Fruit fly (Drosophila melanogaster) whole organism, embryonic: ENCODE measurements around the gene Ide.

Experiments
- Aef1 ChIP-seq: fragments of 200-800 bp; sonication (Bioruptor generic); IDR thresholded peaks from 3 replicates; pipeline ENCODE4 v1.3.6; 2022; ENCODE audit warnings: missing biosample characterization, missing genetic modification characterization
- Atf3 ChIP-seq: fragments of 200-800 bp; sonication (Bioruptor generic); optimal IDR thresholded peaks from 3 replicates; lab custom pipeline; 2016; ENCODE audit warnings: missing biosample characterization, missing genetic modification characterization
- Bteb2 ChIP-seq: fragments of 200-800 bp; sonication (Bioruptor generic); optimal IDR thresholded peaks from 2 replicates; lab custom pipeline; 2016; ENCODE audit warnings: missing biosample characterization, missing genetic modification characterization
- CG10209 ChIP-seq: fragments of 200-800 bp; sonication (Bioruptor generic); optimal IDR thresholded peaks from 3 replicates; lab custom pipeline; 2017; ENCODE audit warnings: missing biosample characterization, mild to moderate bottlenecking, missing genetic modification characterization, missing genetic modification reagents
- CG10267 ChIP-seq: fragments of 200-800 bp; sonication (Bioruptor generic); optimal IDR thresholded peaks from 2 replicates; lab custom pipeline; 2018; ENCODE audit warnings: missing biosample characterization, mild to moderate bottlenecking, missing genetic modification characterization, moderate library complexity
- CG12659 ChIP-seq: fragments of 200-800 bp; sonication (Bioruptor generic); optimal IDR thresholded peaks from 3 replicates; lab custom pipeline; 2017; ENCODE audit warnings: mild to moderate bottlenecking, missing biosample characterization, missing genetic modification reagents, missing genetic modification characterization
- CG13624 ChIP-seq: fragments of 200-800 bp; sonication (Bioruptor generic); optimal IDR thresholded peaks from 2 replicates; lab custom pipeline; 2016; ENCODE audit warnings: missing biosample characterization, missing genetic modification characterization
- CG13775 ChIP-seq: fragments of 200-800 bp; sonication (Bioruptor generic); optimal IDR thresholded peaks from 3 replicates; lab custom pipeline; 2017; ENCODE audit warnings: missing biosample characterization, mild to moderate bottlenecking, missing genetic modification characterization
- CG14710 ChIP-seq: fragments of 200-800 bp; sonication (Bioruptor generic); optimal IDR thresholded peaks from 3 replicates; lab custom pipeline; 2019; ENCODE audit warnings: missing biosample characterization, mild to moderate bottlenecking, missing genetic modification characterization, moderate library complexity
- CG15011 ChIP-seq: fragments of 200-800 bp; sonication (Bioruptor generic); optimal IDR thresholded peaks from 3 replicates; lab custom pipeline; 2018; ENCODE audit warnings: missing biosample characterization, mild to moderate bottlenecking, missing genetic modification characterization
- CG15696 ChIP-seq: fragments of 200-800 bp; sonication (Bioruptor generic); optimal IDR thresholded peaks from 2 replicates; lab custom pipeline; 2019; ENCODE audit warnings: missing biosample characterization, mild to moderate bottlenecking, missing genetic modification characterization, moderate library complexity
- CG2199 ChIP-seq: fragments of 200-800 bp; sonication (Bioruptor generic); IDR thresholded peaks from 3 replicates; pipeline ENCODE4 v1.3.6; 2022; ENCODE audit warnings: missing biosample characterization, missing genetic modification characterization
- CG33213 ChIP-seq: fragments of 200-800 bp; sonication (Bioruptor generic); optimal IDR thresholded peaks from 3 replicates; lab custom pipeline; 2016; ENCODE audit warnings: missing biosample characterization, missing genetic modification characterization
- CG3847 ChIP-seq: fragments of 200-800 bp; sonication (Bioruptor generic); IDR thresholded peaks from 2 replicates; pipeline ENCODE4 v1.3.6; 2022; ENCODE audit warnings: missing biosample characterization, missing genetic modification characterization
- CG4820 ChIP-seq: fragments of 200-800 bp; sonication (Bioruptor generic); optimal IDR thresholded peaks from 3 replicates; lab custom pipeline; 2016; ENCODE audit warnings: missing biosample characterization, missing genetic modification characterization
- CG6689 ChIP-seq: fragments of 200-800 bp; sonication (Bioruptor generic); IDR thresholded peaks from 2 replicates; pipeline ENCODE4 v1.3.6; 2022; ENCODE audit warnings: missing biosample characterization, missing genetic modification characterization
- CG7786 ChIP-seq: fragments of 200-800 bp; sonication (Bioruptor generic); optimal IDR thresholded peaks from 2 replicates; lab custom pipeline; 2016; ENCODE audit warnings: missing biosample characterization, missing genetic modification characterization
- CG7839 ChIP-seq: fragments of 200-800 bp; sonication (Bioruptor generic); optimal IDR thresholded peaks from 3 replicates; lab custom pipeline; 2018; ENCODE audit warnings: missing biosample characterization, mild to moderate bottlenecking, missing genetic modification characterization, moderate library complexity
- CG8089 ChIP-seq: fragments of 200-800 bp; sonication (Bioruptor generic); optimal IDR thresholded peaks from 3 replicates; lab custom pipeline; 2016; ENCODE audit warnings: missing biosample characterization, missing genetic modification characterization
- CkIIα-i1 ChIP-seq: fragments of 200-800 bp; sonication (Bioruptor generic); IDR thresholded peaks from 2 replicates; pipeline ENCODE4 v1.3.6; 2022; ENCODE audit warnings: missing biosample characterization, missing genetic modification characterization
- CoRest ChIP-seq: fragments of 200-800 bp; sonication (Bioruptor generic); optimal IDR thresholded peaks from 3 replicates; lab custom pipeline; 2018; ENCODE audit warnings: missing biosample characterization, mild to moderate bottlenecking, missing genetic modification characterization, moderate library complexity
- D19B ChIP-seq: fragments of 200-800 bp; sonication (Bioruptor generic); optimal IDR thresholded peaks from 2 replicates; lab custom pipeline; 2017; ENCODE audit warnings: missing biosample characterization, mild to moderate bottlenecking, missing genetic modification characterization
- Doc2 ChIP-seq: fragments of 200-800 bp; sonication (Bioruptor generic); IDR thresholded peaks from 2 replicates; pipeline ENCODE4 v1.3.6; 2022; ENCODE audit warnings: missing biosample characterization, missing genetic modification characterization
- HLHmδ ChIP-seq: fragments of 200-800 bp; sonication (Bioruptor generic); optimal IDR thresholded peaks from 2 replicates; lab custom pipeline; 2018; ENCODE audit warnings: missing biosample characterization, mild to moderate bottlenecking, missing genetic modification characterization, moderate library complexity
- MTF-1 ChIP-seq: fragments of 200-800 bp; sonication (Bioruptor generic); optimal IDR thresholded peaks from 2 replicates; lab custom pipeline; 2018; ENCODE audit warnings: missing biosample characterization, mild to moderate bottlenecking, missing genetic modification characterization, borderline replicate concordance
- Max ChIP-seq: fragments of 200-800 bp; sonication (Bioruptor generic); optimal IDR thresholded peaks from 2 replicates; lab custom pipeline; 2016; ENCODE audit warnings: missing biosample characterization, mild to moderate bottlenecking, missing genetic modification characterization
- Meics ChIP-seq: fragments of 200-800 bp; sonication (Bioruptor generic); optimal IDR thresholded peaks from 2 replicates; lab custom pipeline; 2017; ENCODE audit warnings: missing biosample characterization, mild to moderate bottlenecking, missing genetic modification characterization
- NC2α ChIP-seq: fragments of 200-800 bp; sonication (Bioruptor generic); optimal IDR thresholded peaks from 2 replicates; lab custom pipeline; 2016; ENCODE audit warnings: missing biosample characterization, missing genetic modification characterization
- NK7.1 ChIP-seq: fragments of 200-800 bp; sonication (Bioruptor generic); optimal IDR thresholded peaks from 3 replicates; lab custom pipeline; 2016; ENCODE audit warnings: missing biosample characterization, missing genetic modification characterization
- Scr ChIP-seq: fragments of 200-800 bp; sonication (Bioruptor generic); IDR thresholded peaks from 2 replicates; pipeline ENCODE4 v1.3.6; 2022; ENCODE audit warnings: missing biosample characterization, missing genetic modification characterization; ENCODE audit not compliant: partially characterized antibody
- Spps ChIP-seq: fragments of 200-800 bp; sonication (Bioruptor generic); optimal IDR thresholded peaks from 2 replicates; lab custom pipeline; 2018; ENCODE audit warnings: missing biosample characterization, mild to moderate bottlenecking, missing genetic modification characterization
- Ssrp ChIP-seq: fragments of 200-800 bp; sonication (Bioruptor generic); optimal IDR thresholded peaks from 2 replicates; lab custom pipeline; 2018; ENCODE audit warnings: missing biosample characterization, mild to moderate bottlenecking, missing genetic modification characterization, moderate library complexity
- Vsx1 ChIP-seq: fragments of 200-800 bp; sonication (Bioruptor generic); optimal IDR thresholded peaks from 2 replicates; lab custom pipeline; 2017; ENCODE audit warnings: missing biosample characterization, mild to moderate bottlenecking, missing genetic modification characterization, missing genetic modification reagents
- bowl ChIP-seq: fragments of 200-800 bp; sonication (Bioruptor generic); IDR thresholded peaks from 2 replicates; pipeline ENCODE4 v1.3.6; 2022; ENCODE audit warnings: missing biosample characterization, missing genetic modification characterization
- croc ChIP-seq: fragments of 200-800 bp; sonication (Bioruptor generic); conservative IDR thresholded peaks from 3 replicates; pipeline ENCODE4 v1.3.6; 2022; ENCODE audit warnings: missing biosample characterization, missing genetic modification characterization
- dmrt11E ChIP-seq: fragments of 200-800 bp; sonication (Bioruptor generic); optimal IDR thresholded peaks from 3 replicates; lab custom pipeline; 2018; ENCODE audit warnings: missing biosample characterization, mild to moderate bottlenecking, missing genetic modification characterization, moderate library complexity
- fru ChIP-seq: fragments of >200 bp; optimal IDR thresholded peaks from 2 replicates; lab custom pipeline; 2017
- gcm ChIP-seq: fragments of 200-800 bp; sonication (Bioruptor generic); optimal IDR thresholded peaks from 2 replicates; lab custom pipeline; 2019; ENCODE audit warnings: missing biosample characterization, mild to moderate bottlenecking, missing genetic modification characterization, moderate library complexity
- lov ChIP-seq, 2 experiments: fragments of 200-800 bp in 1 of 2; fragments of >200 bp in 1 of 2; sonication (Bioruptor generic) in 1 of 2; IDR thresholded peaks in 1 of 2; optimal IDR thresholded peaks in 1 of 2; 2 replicates in 1 of 2; 3 replicates in 1 of 2; pipeline versions ENCODE4 v1.3.6 to Lab custom; 2017 to 2022; ENCODE audit warnings: missing biosample characterization in 1 of 2, missing genetic modification characterization in 1 of 2
- luna ChIP-seq: fragments of 200-800 bp; sonication (Bioruptor generic); optimal IDR thresholded peaks from 2 replicates; lab custom pipeline; 2016; ENCODE audit warnings: missing biosample characterization, missing genetic modification characterization
- ranshi ChIP-seq: fragments of 200-800 bp; sonication (Bioruptor generic); IDR thresholded peaks from 2 replicates; pipeline ENCODE4 v1.3.6; 2022; ENCODE audit warnings: missing biosample characterization, missing genetic modification characterization
- sens ChIP-seq: fragments of 200-800 bp; sonication (Bioruptor generic); peaks from one replicate; lab custom pipeline; 2016; ENCODE audit warnings: missing biosample characterization, missing genetic modification characterization
- sim ChIP-seq: fragments of 200-800 bp; sonication (Bioruptor generic); IDR thresholded peaks from 2 replicates; pipeline ENCODE4 v1.3.6; 2022; ENCODE audit warnings: missing biosample characterization, missing genetic modification characterization
- so ChIP-seq: fragments of 200-800 bp; sonication (Bioruptor generic); IDR thresholded peaks from 3 replicates; pipeline ENCODE4 v1.3.6; 2022; ENCODE audit warnings: missing biosample characterization, missing genetic modification characterization
- sr ChIP-seq: fragments of 200-800 bp; sonication (Bioruptor generic); IDR thresholded peaks from 3 replicates; pipeline ENCODE4 v1.3.6; 2022; ENCODE audit warnings: missing biosample characterization, missing genetic modification characterization
- tgo ChIP-seq: fragments of 200-800 bp; sonication (Bioruptor generic); IDR thresholded peaks from 3 replicates; pipeline ENCODE4 v1.3.6; 2022; ENCODE audit warnings: missing biosample characterization, missing genetic modification characterization
- tio ChIP-seq: fragments of 200-800 bp; sonication (Bioruptor generic); optimal IDR thresholded peaks from 2 replicates; lab custom pipeline; 2017; ENCODE audit warnings: missing biosample characterization, missing genetic modification characterization, inconsistent platforms
- tx ChIP-seq: fragments of 200-800 bp; sonication (Bioruptor generic); optimal IDR thresholded peaks from 2 replicates; lab custom pipeline; 2016; ENCODE audit warnings: missing biosample characterization, missing genetic modification characterization
- zen ChIP-seq: fragments of 200-800 bp; sonication (Bioruptor generic); optimal IDR thresholded peaks from 3 replicates; lab custom pipeline; 2018; ENCODE audit warnings: missing biosample characterization, mild to moderate bottlenecking, missing genetic modification characterization, moderate library complexity
- zfh1 ChIP-seq: fragments of 200-800 bp; sonication (Bioruptor generic); IDR thresholded peaks from 3 replicates; pipeline ENCODE4 v1.3.6; 2022; ENCODE audit warnings: missing biosample characterization, missing genetic modification characterization

Gene Ide

DNA sequence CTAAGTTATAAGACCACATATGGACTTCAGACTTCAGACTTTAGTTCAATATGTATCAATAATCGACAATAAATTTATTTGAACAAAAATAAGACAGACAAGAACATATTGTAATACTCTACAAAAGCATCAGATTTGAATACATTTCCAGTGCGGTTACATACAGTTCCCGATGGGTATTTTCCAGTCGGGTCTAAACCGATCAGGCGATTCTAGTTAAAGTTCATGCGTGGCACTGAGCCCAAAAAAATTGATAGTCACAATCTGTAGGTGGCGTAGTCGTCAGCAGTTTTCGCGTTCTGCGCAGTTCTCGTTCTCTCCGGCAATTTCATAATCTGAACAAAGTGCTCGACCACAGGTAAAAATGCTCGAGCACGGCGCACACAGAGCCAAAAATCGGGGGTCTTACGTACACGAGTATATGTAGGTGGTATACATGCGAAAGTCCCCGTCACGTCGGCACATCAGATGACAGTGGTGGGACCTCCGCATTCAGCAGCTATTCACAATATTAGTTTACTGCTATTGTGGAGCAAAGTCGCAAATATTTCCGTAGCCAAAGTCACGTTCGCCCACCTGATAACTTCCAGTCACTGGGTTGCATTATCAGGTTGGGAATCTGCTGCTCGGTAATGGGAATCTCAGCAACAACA lies 19.7 kb upstream of the Ide start (continued):
- TF ChIP-seq dmrt11E (tag; lab: Kevin White, UChicago) (no peak), Spps (tag; lab: Kevin White, UChicago) (no peak), tgo (GFP tag; lab: Robert Waterston, UW) (no peak; the same call in 2 of the 3 replicates), zen (tag; lab: Kevin White, UChicago) (no peak), CoRest (peak; percentile 57), CG13624 (GFP tag; lab: Kevin White, UChicago) (peak; percentile 85), CkIIα-i1 (GFP tag; lab: Robert Waterston, UW) (no peak), so (GFP tag; lab: Robert Waterston, UW) (peak; percentile 38; the same call in 2 of the 3 replicates), CG10209 (peak; percentile 40), Bteb2 (GFP tag; lab: Kevin White, UChicago) (peak; percentile 61), CG33213 (no peak), sens (GFP tag; lab: Kevin White, UChicago) (peak; percentile 52), gcm (GFP tag; lab: Kevin White, UChicago) (no peak), NC2α (GFP tag; lab: Kevin White, UChicago) (no peak), Ssrp (tag; lab: Kevin White, UChicago) (no peak), tio (GFP tag; lab: Kevin White, UChicago) (peak; percentile 24), fru (lab: Kevin White, UChicago) (no peak), NK7.1 (GFP tag; lab: Kevin White, UChicago) (no peak), CG15696 (tag; lab: Kevin White, UChicago) (no peak), CG7786 (peak; percentile 45), Vsx1 (GFP tag; lab: Kevin White, UChicago) (no peak), CG7839 (peak; percentile 63), Doc2 (no peak), Meics (peak; percentile 76), sim (no peak), croc (GFP tag; lab: Robert Waterston, UW) (no peak), CG14710 (tag; lab: Kevin White, UChicago) (no peak), CG10267 (no peak), CG4820 (GFP tag; lab: Kevin White, UChicago) (peak; percentile 59), CG2199 (GFP tag; lab: Robert Waterston, UW) (peak; percentile 89; the same call in 2 of the 3 replicates), sr (GFP tag; lab: Robert Waterston, UW) (no peak), luna (GFP tag; lab: Kevin White, UChicago) (no peak), CG8089 (GFP tag; lab: Kevin White, UChicago) (no peak), CG13775 (GFP tag; lab: Kevin White, UChicago) (peak; percentile 37), zfh1 (GFP tag; lab: Robert Waterston, UW) (no peak), CG3847 (GFP tag; lab: Robert Waterston, UW) (no peak), Scr (GFP tag; lab: Robert Waterston, UW) (no peak), CG12659 (peak; percentile 57), Max (GFP tag; lab: Kevin White, UChicago) (peak; percentile 47), Aef1 (peak; percentile 33; the same call in 1 of the 3 replicates), ranshi (GFP tag; lab: Robert Waterston, UW) (0 out of 2 replicates have a peak, but pooled peaks have one; percentile 41), HLHmδ (GFP tag; lab: Kevin White, UChicago) (no peak), tx (GFP tag; lab: Kevin White, UChicago) (no peak), bowl (GFP tag; lab: Robert Waterston, UW) (no peak), Atf3 (no peak), D19B (peak; percentile 99), CG6689 (GFP tag; lab: Robert Waterston, UW) (0 out of 2 replicates have a peak, but pooled peaks have one; percentile 34), CG15011 (GFP tag; lab: Kevin White, UChicago) (peak; percentile 20), lov (optimal IDR thresholded peaks at IDR 0.05; lab: Kevin White, UChicago) (no peak), lov (GFP tag; IDR thresholded peaks at IDR 0.05; lab: Robert Waterston, UW) (no peak), MTF-1 (GFP tag; lab: Kevin White, UChicago) (no peak)
